Fruit fly (Drosophila melanogaster): ENCODE measurements around the gene Mipp1.
A peak's percentile ranks its signal among the peaks of the same experiment; 100 is the strongest.

Gene Mipp1

dm6 chr3L:16572208-16572607 lies 926 bp downstream of the Mipp1 start (continued):
- TF ChIP-seq Deaf1 (tag; optimal IDR thresholded peaks at IDR 0.05) (no peak), C15 (GFP tag; IDR thresholded peaks at IDR 0.05) (no peak), H2.0 (GFP tag; IDR thresholded peaks at IDR 0.05) (no peak), CG9727 (GFP tag; optimal IDR thresholded peaks at IDR 0.05) (no peak), eve (GFP tag; optimal IDR thresholded peaks at IDR 0.05) (no peak), CG17612 (GFP tag; IDR thresholded peaks at IDR 0.05) (no peak), HLH3B (GFP tag; IDR thresholded peaks at IDR 0.05) (no peak), Dp (GFP tag; optimal IDR thresholded peaks at IDR 0.05) (no peak), Jarid2 (GFP tag; optimal IDR thresholded peaks at IDR 0.05) (peak; percentile 93), Stat92E (GFP tag; optimal IDR thresholded peaks at IDR 0.05) (no peak), CG16863 (GFP tag; optimal IDR thresholded peaks at IDR 0.05) (no peak), CG30431 (GFP tag; optimal IDR thresholded peaks at IDR 0.05) (no peak), ssp (GFP tag; IDR thresholded peaks at IDR 0.05) (no peak), CG9817 (tag; optimal IDR thresholded peaks at IDR 0.05) (no peak), CG11695 (GFP tag; IDR thresholded peaks at IDR 0.05) (0 out of 3 replicates have a peak, but pooled peaks have one; percentile 26), Fer2 (tag; optimal IDR thresholded peaks at IDR 0.05) (no peak), CG14710 (tag; optimal IDR thresholded peaks at IDR 0.05) (no peak), CG5245 (GFP tag; optimal IDR thresholded peaks at IDR 0.05) (no peak), CG3995 (GFP tag; optimal IDR thresholded peaks at IDR 0.05) (no peak), CG17912 (GFP tag; optimal IDR thresholded peaks at IDR 0.05) (no peak), wdn (GFP tag; IDR thresholded peaks at IDR 0.05) (no peak), al (GFP tag; IDR thresholded peaks at IDR 0.05) (no peak), CG32772 (GFP tag; IDR thresholded peaks at IDR 0.05) (no peak), bsh (GFP tag; optimal IDR thresholded peaks at IDR 0.05) (no peak), ems (GFP tag; optimal IDR thresholded peaks at IDR 0.05) (no peak), CG2712 (tag; optimal IDR thresholded peaks at IDR 0.05) (no peak), CG18599 (GFP tag; optimal IDR thresholded peaks at IDR 0.05) (no peak), sisA (GFP tag; IDR thresholded peaks at IDR 0.05) (no peak), HLHmδ (GFP tag; optimal IDR thresholded peaks at IDR 0.05) (no peak), Gsc (GFP tag; IDR thresholded peaks at IDR 0.05) (no peak), sr (GFP tag; IDR thresholded peaks at IDR 0.05) (no peak), Mrtf (GFP tag; IDR thresholded peaks at IDR 0.05) (no peak), CG11093 (GFP tag; IDR thresholded peaks at IDR 0.05) (no peak), CG15269 (tag; optimal IDR thresholded peaks at IDR 0.05) (peak; percentile 19), CG4854 (GFP tag; optimal IDR thresholded peaks at IDR 0.05) (no peak), CG10209 (GFP tag; optimal IDR thresholded peaks at IDR 0.05) (no peak), CG4617 (GFP tag; optimal IDR thresholded peaks at IDR 0.05; ENCODE audit: borderline replicate concordance) (no peak), fd64A (GFP tag; optimal IDR thresholded peaks at IDR 0.05) (no peak), CG8478 (optimal IDR thresholded peaks at IDR 0.05) (no peak), Med (GFP tag) (peak; percentile 70), Camta (GFP tag; optimal IDR thresholded peaks at IDR 0.05) (no peak), sob (GFP tag; IDR thresholded peaks at IDR 0.05) (no peak), E2f2 (GFP tag; IDR thresholded peaks at IDR 0.05) (peak; percentile 17; the same call in 1 of the 2 replicates), lbe (GFP tag; optimal IDR thresholded peaks at IDR 0.05) (no peak), yki (optimal IDR thresholded peaks at IDR 0.05) (no peak), CG5953 (GFP tag; IDR thresholded peaks at IDR 0.05) (no peak), tup (GFP tag; optimal IDR thresholded peaks at IDR 0.05) (no peak), zfh1 (GFP tag; IDR thresholded peaks at IDR 0.05) (no peak), Sox100B (GFP tag; optimal IDR thresholded peaks at IDR 0.05) (no peak), CG15514 (GFP tag; optimal IDR thresholded peaks at IDR 0.05) (no peak), HHEX (GFP tag; optimal IDR thresholded peaks at IDR 0.05) (peak; percentile 17), Scr (GFP tag; IDR thresholded peaks at IDR 0.05; ENCODE audit: partially characterized antibody) (no peak)
